Worm (Caenorhabditis elegans) whole organism, L1 larva: ENCODE results near the gene F36D4.6.

Source experiments
- ceh-82 ChIP-seq, 3 experiments: fragments of 150-350 bp in 1 of 3; sonication (generic microtip) in 2 of 3; optimal IDR thresholded peaks; 2 replicates each; lab custom pipeline; 2014 to 2017; ENCODE audit warnings: missing biosample characterization in 3 of 3, missing genetic modification characterization in 3 of 3
- dpl-1 ChIP-seq, 3 experiments: fragments of 150-350 bp in 2 of 3; sonication (generic microtip) in 1 of 3; optimal IDR thresholded peaks; 2 replicates each; lab custom pipeline; 2014 to 2017; ENCODE audit warnings: missing biosample characterization in 3 of 3, missing genetic modification characterization in 3 of 3, missing genetic modification reagents in 3 of 3
- nhr-84 ChIP-seq: sonication (generic microtip); optimal IDR thresholded peaks from 2 replicates; lab custom pipeline; 2017; ENCODE audit warnings: missing biosample characterization, missing genetic modification characterization

DNA sequence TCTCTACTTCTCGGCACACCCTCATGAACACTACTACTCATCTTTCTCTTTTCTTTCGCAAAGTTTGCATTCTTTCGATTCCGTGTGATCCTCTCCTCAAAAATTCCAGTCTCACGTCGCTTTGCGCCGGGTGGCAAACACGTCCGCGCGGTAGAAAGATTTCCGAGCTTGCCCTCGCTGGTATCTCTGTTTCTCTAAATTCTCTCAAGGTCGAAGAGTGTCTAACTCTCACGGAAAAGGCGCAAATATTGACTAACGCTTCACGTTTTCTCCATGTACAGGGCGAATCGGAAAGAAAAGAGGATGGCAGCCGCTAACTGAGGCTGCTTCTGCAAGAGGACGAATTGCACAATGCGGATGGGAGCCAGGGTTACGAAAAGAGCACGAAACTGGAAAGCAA, 4.2 kb downstream of the F36D4.6 start:
- TF ChIP-seq nhr-84 (tag; lab: Kevin White, UChicago) (no peak), ceh-82 (tag; optimal IDR thresholded peaks at IDR 0.05; lab: Kevin White, UChicago) (no peak), dpl-1 (GFP tag; optimal IDR thresholded peaks at IDR 0.05; lab: Kevin White, UChicago) (no peak)
